Fruit fly (Drosophila melanogaster) whole organism, pupa: ENCODE measurements around the gene CG10472.

Source experiments
- CG10348 ChIP-seq: fragments of 200-800 bp; sonication (Bioruptor generic); IDR thresholded peaks from 2 replicates; pipeline ENCODE4 v1.3.6; 2022; ENCODE audit warnings: missing biosample characterization, missing genetic modification characterization
- CG12605 ChIP-seq: fragments of 200-800 bp; sonication (Bioruptor generic); IDR thresholded peaks from 2 replicates; pipeline ENCODE4 v1.3.6; 2022; ENCODE audit warnings: missing biosample characterization, missing genetic modification characterization
- CG13204 ChIP-seq: fragments of 200-800 bp; sonication (Bioruptor generic); optimal IDR thresholded peaks from 2 replicates; lab custom pipeline; 2018; ENCODE audit warnings: missing biosample characterization, mild to moderate bottlenecking, missing genetic modification characterization, moderate library complexity
- CG14655 ChIP-seq: fragments of 200-800 bp; sonication (Bioruptor generic); optimal IDR thresholded peaks from 3 replicates; lab custom pipeline; 2017; ENCODE audit warnings: mild to moderate bottlenecking, missing biosample characterization, missing genetic modification reagents, missing genetic modification characterization
- CG15710 ChIP-seq: fragments of 200-800 bp; sonication (Bioruptor generic); optimal IDR thresholded peaks from 2 replicates; lab custom pipeline; 2018; ENCODE audit warnings: missing biosample characterization, mild to moderate bottlenecking, missing genetic modification characterization, moderate library complexity
- CG17806 ChIP-seq: fragments of 200-800 bp; sonication (Bioruptor generic); optimal IDR thresholded peaks from 2 replicates; lab custom pipeline; 2018; ENCODE audit warnings: missing biosample characterization, mild to moderate bottlenecking, missing genetic modification characterization, moderate library complexity
- CG32121 ChIP-seq: fragments of 200-800 bp; sonication (Bioruptor generic); IDR thresholded peaks from 2 replicates; pipeline ENCODE4 v1.3.6; 2022; ENCODE audit warnings: missing biosample characterization, missing genetic modification characterization
- CG34367 ChIP-seq: fragments of 200-800 bp; sonication (Bioruptor generic); optimal IDR thresholded peaks from 2 replicates; lab custom pipeline; 2018; ENCODE audit warnings: missing biosample characterization, mild to moderate bottlenecking, missing genetic modification characterization
- CG8159 ChIP-seq: fragments of 200-800 bp; sonication (Bioruptor generic); optimal IDR thresholded peaks from 3 replicates; lab custom pipeline; 2018; ENCODE audit warnings: missing biosample characterization, mild to moderate bottlenecking, missing genetic modification characterization, moderate library complexity
- CG8301 ChIP-seq: fragments of 200-800 bp; sonication (Bioruptor generic); optimal IDR thresholded peaks from 2 replicates; lab custom pipeline; 2018; ENCODE audit warnings: missing biosample characterization, mild to moderate bottlenecking, missing genetic modification characterization
- CG9948 ChIP-seq: fragments of 200-800 bp; sonication (Bioruptor generic); optimal IDR thresholded peaks from 2 replicates; lab custom pipeline; 2018; ENCODE audit warnings: missing biosample characterization, mild to moderate bottlenecking, missing genetic modification characterization, moderate library complexity
- D1 ChIP-seq: fragments of 200-800 bp; sonication (Bioruptor generic); optimal IDR thresholded peaks from 2 replicates; lab custom pipeline; 2018; ENCODE audit warnings: missing biosample characterization, mild to moderate bottlenecking, missing genetic modification characterization, moderate library complexity
- EcR ChIP-seq: fragments of 200-800 bp; sonication (Bioruptor generic); optimal IDR thresholded peaks from 3 replicates; lab custom pipeline; 2019; ENCODE audit warnings: missing biosample characterization, missing genetic modification characterization, mild to moderate bottlenecking, moderate library complexity, missing genetic modification reagents
- Ets98B ChIP-seq: fragments of 200-800 bp; sonication (Bioruptor generic); IDR thresholded peaks from 2 replicates; pipeline ENCODE4 v1.3.6; 2022; ENCODE audit warnings: missing biosample characterization, missing genetic modification characterization
- Pif1A ChIP-seq: fragments of 200-800 bp; sonication (Bioruptor generic); optimal IDR thresholded peaks from 3 replicates; lab custom pipeline; 2016; ENCODE audit warnings: missing biosample characterization, missing genetic modification characterization
- Pif1B ChIP-seq: fragments of 200-800 bp; sonication (Bioruptor generic); optimal IDR thresholded peaks from 3 replicates; lab custom pipeline; 2016; ENCODE audit warnings: missing biosample characterization, missing genetic modification characterization
- Snoo ChIP-seq: fragments of 200-800 bp; sonication (Bioruptor generic); optimal IDR thresholded peaks from 3 replicates; lab custom pipeline; 2017; ENCODE audit warnings: missing biosample characterization, mild to moderate bottlenecking, missing genetic modification characterization, inconsistent platforms
- gl ChIP-seq: fragments of 200-800 bp; sonication (Bioruptor generic); optimal IDR thresholded peaks from 2 replicates; lab custom pipeline; 2018; ENCODE audit warnings: missing biosample characterization, mild to moderate bottlenecking, missing genetic modification characterization
- rn ChIP-seq: fragments of 200-800 bp; sonication (Bioruptor generic); IDR thresholded peaks from 2 replicates; pipeline ENCODE4 v1.3.6; 2022; ENCODE audit warnings: missing biosample characterization, missing genetic modification characterization

The CG10472 gene

DNA sequence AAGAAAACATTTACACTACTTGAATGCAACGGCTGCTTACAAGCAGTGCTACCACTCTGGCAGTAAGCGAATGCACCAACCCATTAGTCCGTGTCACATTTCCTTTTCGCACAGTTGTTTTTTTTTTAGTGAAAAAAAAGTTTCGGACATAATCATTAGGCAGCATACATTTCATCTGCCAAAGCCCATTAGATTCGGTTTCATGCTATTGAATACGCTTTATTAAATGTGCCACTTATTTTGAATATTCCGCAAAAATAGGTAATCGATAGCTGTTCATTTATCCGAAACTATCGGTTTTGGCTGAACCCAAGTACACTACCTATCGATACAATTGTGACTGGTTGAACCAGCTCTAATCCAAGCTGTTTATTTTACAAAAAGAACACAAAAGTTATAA lies 7.9 kb downstream of the CG10472 start, which contains the start of gene tant:
TSS of gene tant (plus strand) at position 334 of the 400 bp plus-strand sequence.
- TF ChIP-seq Pif1B (no peak), CG13204 (GFP tag; lab: Kevin White, UChicago) (no peak), D1 (tag; lab: Kevin White, UChicago) (no peak), CG10348 (GFP tag; lab: Robert Waterston, UW) (no peak), Snoo (tag; lab: Kevin White, UChicago) (no peak), CG14655 (GFP tag; lab: Kevin White, UChicago) (no peak), CG8301 (tag; lab: Kevin White, UChicago) (no peak)

dm6 chr3L:6054343-6054742 lies 8.4 kb downstream of the CG10472 start, which contains the start of gene Jon65Ai:
TSS of gene Jon65Ai (minus strand) at chr3L:6054443.
- no peak for TF ChIP-seq CG17806 (tag; lab: Kevin White, UChicago)
- TF ChIP-seq D1 (tag; lab: Kevin White, UChicago): no peak
- no peak for TF ChIP-seq CG8301 (tag; lab: Kevin White, UChicago)
- no peak for TF ChIP-seq CG9948
- no peak for TF ChIP-seq Pif1B
- TF ChIP-seq CG10348 (GFP tag; lab: Robert Waterston, UW): no peak
- no peak for TF ChIP-seq Ets98B
- no peak for TF ChIP-seq CG34367 (tag; lab: Kevin White, UChicago)
- TF ChIP-seq CG12605 (GFP tag; lab: Robert Waterston, UW): no peak
- no peak for TF ChIP-seq CG32121 (GFP tag; lab: Robert Waterston, UW)
- TF ChIP-seq CG15710 (tag; lab: Kevin White, UChicago): no peak
- TF ChIP-seq gl (tag; lab: Kevin White, UChicago): no peak

DNA sequence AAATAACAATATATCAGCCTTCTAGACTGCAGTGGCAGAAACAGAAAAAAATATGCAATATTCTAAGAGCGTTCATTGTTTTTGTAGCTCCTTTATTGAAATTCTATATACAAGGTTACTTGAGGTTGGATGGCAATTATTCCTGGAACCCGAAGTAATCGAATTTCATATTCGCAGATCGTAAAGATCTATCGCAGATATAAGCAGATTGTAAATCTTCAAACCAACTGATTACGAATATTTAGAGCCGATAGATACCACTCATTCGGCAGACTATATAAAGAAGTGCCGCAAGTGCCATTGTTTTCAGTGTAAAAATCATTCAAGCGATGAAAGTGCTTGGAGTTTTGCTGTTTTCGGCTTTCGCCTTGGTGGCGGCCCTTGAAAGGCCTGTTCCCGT lies 10.7 kb downstream of the CG10472 start, which contains the start of gene Jon65Aii:
TSS of gene Jon65Aii (plus strand) at position 301 of the 400 bp plus-strand sequence.
- no peak for TF ChIP-seq Pif1A
- TF ChIP-seq CG8159 (tag; lab: Kevin White, UChicago): no peak

- no peak for TF ChIP-seq rn (GFP tag; lab: Robert Waterston, UW)
- TF ChIP-seq Snoo (tag; lab: Kevin White, UChicago): no peak
- no peak for TF ChIP-seq Pif1B
- no peak for TF ChIP-seq CG13204 (GFP tag; lab: Kevin White, UChicago)
Observed at dm6 chr3L:6050230-6050807, 12.4 kb downstream of the CG10472 start, which contains the start of gene Jon65Aiii. TSS of gene Jon65Aiii (plus strand) at chr3L:6050757.

dm6 chr3L:6038720-6039205 lies 23.9 kb downstream of the CG10472 start, which contains the start of gene Jon65Aiv:
TSS of gene Jon65Aiv (plus strand) at chr3L:6039155.
- TF ChIP-seq Ets98B (no peak), EcR (GFP tag; lab: Kevin White, UChicago) (no peak), CG14655 (GFP tag; lab: Kevin White, UChicago) (no peak), CG10348 (GFP tag; lab: Robert Waterston, UW) (no peak), CG13204 (GFP tag; lab: Kevin White, UChicago) (no peak), CG12605 (GFP tag; lab: Robert Waterston, UW) (no peak)

dm6 chr3L:6036811-6037210 lies 25.9 kb downstream of the CG10472 start, which contains the start of gene CG6462:
TSS of gene CG6462 (plus strand) at chr3L:6037111.
- TF ChIP-seq Pif1B (no peak), CG14655 (GFP tag; lab: Kevin White, UChicago) (no peak), CG15710 (tag; lab: Kevin White, UChicago) (no peak)

- no peak for TF ChIP-seq EcR (GFP tag; lab: Kevin White, UChicago)
Observed at dm6 chr3L:6036141-6036540, 26.6 kb downstream of the CG10472 start.

dm6 chr3L:6034916-6035315 lies 27.8 kb downstream of the CG10472 start, which contains the start of gene yip7:
TSS of gene yip7 (plus strand) at chr3L:6035216.
- TF ChIP-seq rn (GFP tag; lab: Robert Waterston, UW) (no peak), Pif1A (no peak), CG10348 (GFP tag; lab: Robert Waterston, UW) (no peak), CG13204 (GFP tag; lab: Kevin White, UChicago) (no peak), CG15710 (tag; lab: Kevin White, UChicago) (no peak), Snoo (tag; lab: Kevin White, UChicago) (no peak)
- TF ChIP-seq, all 21 proteins: peak for 0
